Fruit fly (Drosophila melanogaster) whole organism, embryonic: ENCODE measurements around the gene Pdi.

Experiments
- Asciz ChIP-seq: fragments of 200-800 bp; sonication (Bioruptor generic); optimal IDR thresholded peaks from 2 replicates; lab custom pipeline; 2017; ENCODE audit warnings: missing biosample characterization, mild to moderate bottlenecking, missing genetic modification characterization, missing genetic modification reagents
- BEAF-32 ChIP-seq: fragments of 200-800 bp; sonication (Bioruptor generic); optimal IDR thresholded peaks from 3 replicates; lab custom pipeline; 2017; ENCODE audit warnings: missing biosample characterization, missing genetic modification characterization, mild to moderate bottlenecking, moderate library complexity, missing genetic modification reagents
- CG10267 ChIP-seq: fragments of 200-800 bp; sonication (Bioruptor generic); optimal IDR thresholded peaks from 2 replicates; lab custom pipeline; 2018; ENCODE audit warnings: missing biosample characterization, mild to moderate bottlenecking, missing genetic modification characterization, moderate library complexity
- CG10274 ChIP-seq: fragments of 200-800 bp; sonication (Bioruptor generic); optimal IDR thresholded peaks from 3 replicates; lab custom pipeline; 2017; ENCODE audit warnings: missing biosample characterization, mild to moderate bottlenecking, missing genetic modification characterization
- CG10959 ChIP-seq: fragments of 200-800 bp; sonication (Bioruptor generic); IDR thresholded peaks from 2 replicates; pipeline ENCODE4 v1.3.6; 2022; ENCODE audit warnings: missing biosample characterization, missing genetic modification characterization
- CG11085 ChIP-seq: fragments of 200-800 bp; sonication (Bioruptor generic); IDR thresholded peaks from 2 replicates; pipeline ENCODE4 v1.3.6; 2022; ENCODE audit warnings: missing biosample characterization, missing genetic modification characterization
- CG11560 ChIP-seq: fragments of 200-800 bp; sonication (Bioruptor generic); IDR thresholded peaks from 3 replicates; pipeline ENCODE4 v1.3.6; 2022; ENCODE audit warnings: missing biosample characterization, missing genetic modification characterization
- CG12155 ChIP-seq: fragments of 200-800 bp; sonication (Bioruptor generic); optimal IDR thresholded peaks from 3 replicates; lab custom pipeline; 2016; ENCODE audit warnings: missing biosample characterization, missing genetic modification characterization
- CG12299 ChIP-seq: fragments of 200-800 bp; sonication (Bioruptor generic); optimal IDR thresholded peaks from 2 replicates; lab custom pipeline; 2018; ENCODE audit warnings: missing biosample characterization, mild to moderate bottlenecking, missing genetic modification characterization
- CG1233 ChIP-seq: fragments of 200-800 bp; sonication (Bioruptor generic); optimal IDR thresholded peaks from 4 replicates; lab custom pipeline; 2018; ENCODE audit warnings: missing biosample characterization, mild to moderate bottlenecking, missing genetic modification characterization
- CG12659 ChIP-seq: fragments of 200-800 bp; sonication (Bioruptor generic); optimal IDR thresholded peaks from 3 replicates; lab custom pipeline; 2017; ENCODE audit warnings: mild to moderate bottlenecking, missing biosample characterization, missing genetic modification reagents, missing genetic modification characterization
- CG15011 ChIP-seq: fragments of 200-800 bp; sonication (Bioruptor generic); optimal IDR thresholded peaks from 3 replicates; lab custom pipeline; 2018; ENCODE audit warnings: missing biosample characterization, mild to moderate bottlenecking, missing genetic modification characterization
- CG1529 ChIP-seq: fragments of 200-800 bp; sonication (Bioruptor generic); optimal IDR thresholded peaks from 3 replicates; lab custom pipeline; 2018; ENCODE audit warnings: missing biosample characterization, missing genetic modification characterization
- CG15601 ChIP-seq: fragments of 200-800 bp; sonication (Bioruptor generic); optimal IDR thresholded peaks from 3 replicates; lab custom pipeline; 2019; ENCODE audit warnings: missing biosample characterization, mild to moderate bottlenecking, missing genetic modification characterization, moderate library complexity
- CG15696 ChIP-seq: fragments of 200-800 bp; sonication (Bioruptor generic); optimal IDR thresholded peaks from 2 replicates; lab custom pipeline; 2019; ENCODE audit warnings: missing biosample characterization, mild to moderate bottlenecking, missing genetic modification characterization, moderate library complexity
- CG17829 ChIP-seq: fragments of 200-800 bp; optimal IDR thresholded peaks from 2 replicates; lab custom pipeline; 2019; ENCODE audit warnings: missing biosample characterization, mild to moderate bottlenecking, missing genetic modification characterization, moderate library complexity
- CG2116 ChIP-seq: fragments of 200-800 bp; sonication (Bioruptor generic); optimal IDR thresholded peaks from 3 replicates; lab custom pipeline; 2018; ENCODE audit warnings: missing biosample characterization, mild to moderate bottlenecking, missing genetic modification characterization
- CG2875 ChIP-seq: fragments of 200-800 bp; sonication (Bioruptor generic); optimal IDR thresholded peaks from 2 replicates; lab custom pipeline; 2017; ENCODE audit warnings: missing biosample characterization, mild to moderate bottlenecking, missing genetic modification characterization, missing genetic modification reagents
- CG6654 ChIP-seq: fragments of 200-800 bp; sonication (Bioruptor generic); optimal IDR thresholded peaks from 2 replicates; lab custom pipeline; 2017; ENCODE audit warnings: missing biosample characterization, mild to moderate bottlenecking, missing genetic modification characterization
- CG8359 ChIP-seq: fragments of 200-800 bp; sonication (Bioruptor generic); optimal IDR thresholded peaks from 2 replicates; lab custom pipeline; 2017; ENCODE audit warnings: missing biosample characterization, mild to moderate bottlenecking, missing genetic modification characterization, borderline replicate concordance
- CG8388 ChIP-seq: fragments of 200-800 bp; sonication (Bioruptor generic); optimal IDR thresholded peaks from 2 replicates; lab custom pipeline; 2019; ENCODE audit warnings: missing biosample characterization, mild to moderate bottlenecking, missing genetic modification characterization, moderate library complexity
- CG8924 ChIP-seq: fragments of 200-800 bp; optimal IDR thresholded peaks from 3 replicates; lab custom pipeline; 2019; ENCODE audit warnings: missing biosample characterization, mild to moderate bottlenecking, missing genetic modification characterization, moderate library complexity
- CHES-1-like ChIP-seq: fragments of 200-800 bp; sonication (Bioruptor generic); optimal IDR thresholded peaks from 2 replicates; lab custom pipeline; 2016; ENCODE audit warnings: missing biosample characterization, missing genetic modification characterization
- CTCF ChIP-seq: fragments of 200-800 bp; sonication (Bioruptor generic); optimal IDR thresholded peaks from 2 replicates; lab custom pipeline; 2017; ENCODE audit warnings: missing biosample characterization, mild to moderate bottlenecking, missing genetic modification characterization, moderate library complexity
- CoRest ChIP-seq: fragments of 200-800 bp; sonication (Bioruptor generic); optimal IDR thresholded peaks from 3 replicates; lab custom pipeline; 2018; ENCODE audit warnings: missing biosample characterization, mild to moderate bottlenecking, missing genetic modification characterization, moderate library complexity
- D ChIP-seq, 2 experiments: fragments of 200-800 bp in 1 of 2; fragments of >200 bp in 1 of 2; sonication (Bioruptor generic) in 1 of 2; optimal IDR thresholded peaks; 2 replicates in 1 of 2; 3 replicates in 1 of 2; lab custom pipeline; 2017; ENCODE audit warnings: mild to moderate bottlenecking in 1 of 2, missing biosample characterization in 1 of 2, missing genetic modification characterization in 1 of 2, missing genetic modification reagents in 1 of 2
- E2f1 ChIP-seq: fragments of 200-800 bp; sonication (Bioruptor generic); IDR thresholded peaks from 2 replicates; pipeline ENCODE4 v1.3.6; 2022; ENCODE audit warnings: missing biosample characterization, missing genetic modification characterization
- Ets65A ChIP-seq: fragments of 200-800 bp; sonication (Bioruptor generic); peaks from one replicate; lab custom pipeline; 2016; ENCODE audit warnings: missing biosample characterization, missing genetic modification characterization
- HLH3B ChIP-seq: fragments of 200-800 bp; sonication (Bioruptor generic); IDR thresholded peaks from 2 replicates; pipeline ENCODE4 v1.3.6; 2022; ENCODE audit warnings: missing biosample characterization, missing genetic modification characterization
- Ptx1 ChIP-seq: fragments of 200-800 bp; sonication (Bioruptor generic); IDR thresholded peaks from 2 replicates; pipeline ENCODE4 v1.3.6; 2022; ENCODE audit warnings: missing biosample characterization, missing genetic modification characterization
- Scr ChIP-seq: fragments of 200-800 bp; sonication (Bioruptor generic); IDR thresholded peaks from 2 replicates; pipeline ENCODE4 v1.3.6; 2022; ENCODE audit warnings: missing biosample characterization, missing genetic modification characterization; ENCODE audit not compliant: partially characterized antibody
- Six4 ChIP-seq: fragments of 200-800 bp; sonication (Bioruptor generic); optimal IDR thresholded peaks from 2 replicates; lab custom pipeline; 2016; ENCODE audit warnings: missing biosample characterization, missing genetic modification characterization
- Sox102F ChIP-seq: fragments of 200-800 bp; sonication (Bioruptor generic); optimal IDR thresholded peaks from 2 replicates; lab custom pipeline; 2018; ENCODE audit warnings: missing biosample characterization, mild to moderate bottlenecking, missing genetic modification characterization, moderate library complexity
- TFAM ChIP-seq: fragments of 200-800 bp; sonication (Bioruptor generic); optimal IDR thresholded peaks from 2 replicates; lab custom pipeline; 2017; ENCODE audit warnings: missing biosample characterization, missing genetic modification characterization, inconsistent platforms
- bowl ChIP-seq: fragments of 200-800 bp; sonication (Bioruptor generic); IDR thresholded peaks from 2 replicates; pipeline ENCODE4 v1.3.6; 2022; ENCODE audit warnings: missing biosample characterization, missing genetic modification characterization
- cas ChIP-seq: fragments of 200-800 bp; sonication (Bioruptor generic); IDR thresholded peaks from 2 replicates; pipeline ENCODE4 v1.3.6; 2022; ENCODE audit warnings: missing biosample characterization, missing genetic modification characterization
- ci ChIP-seq: fragments of 200-800 bp; sonication (Bioruptor generic); IDR thresholded peaks from 3 replicates; pipeline ENCODE4 v1.3.6; 2022; ENCODE audit warnings: missing biosample characterization, missing genetic modification characterization
- cwo ChIP-seq: fragments of 200-800 bp; sonication (Bioruptor generic); optimal IDR thresholded peaks from 3 replicates; lab custom pipeline; 2017; ENCODE audit warnings: missing biosample characterization, missing genetic modification characterization, mild to moderate bottlenecking, moderate library complexity, missing genetic modification reagents
- gem ChIP-seq: fragments of 200-800 bp; sonication (Bioruptor generic); optimal IDR thresholded peaks from 2 replicates; lab custom pipeline; 2019; ENCODE audit warnings: missing biosample characterization, mild to moderate bottlenecking, missing genetic modification characterization, moderate library complexity
- hkb ChIP-seq, 2 experiments: fragments of 200-800 bp in 1 of 2; fragments of >200 bp in 1 of 2; sonication (Bioruptor generic) in 1 of 2; IDR thresholded peaks in 1 of 2; optimal IDR thresholded peaks in 1 of 2; 2 replicates each; pipeline versions ENCODE4 v1.3.6 to Lab custom; 2017 to 2022; ENCODE audit warnings: missing biosample characterization in 1 of 2, missing genetic modification characterization in 1 of 2
- hth ChIP-seq: fragments of >200 bp; optimal IDR thresholded peaks from 2 replicates; lab custom pipeline; 2017; ENCODE audit warnings: inconsistent platforms
- jigr1 ChIP-seq: fragments of 200-800 bp; sonication (Bioruptor generic); IDR thresholded peaks from 3 replicates; pipeline ENCODE4 v1.3.6; 2022; ENCODE audit warnings: missing biosample characterization, missing genetic modification characterization
- lilli ChIP-seq: fragments of 200-800 bp; sonication (Bioruptor generic); optimal IDR thresholded peaks from 3 replicates; lab custom pipeline; 2016; ENCODE audit warnings: missing biosample characterization, missing genetic modification characterization
- nom ChIP-seq: fragments of 200-800 bp; sonication (Bioruptor generic); optimal IDR thresholded peaks from 2 replicates; lab custom pipeline; 2017; ENCODE audit warnings: missing biosample characterization, missing genetic modification characterization, mild to moderate bottlenecking, moderate library complexity, missing genetic modification reagents
- run ChIP-seq: fragments of 200-800 bp; sonication (Bioruptor generic); optimal IDR thresholded peaks from 3 replicates; lab custom pipeline; 2018; ENCODE audit warnings: missing biosample characterization, mild to moderate bottlenecking, missing genetic modification characterization
- sisA ChIP-seq: fragments of 200-800 bp; sonication (Bioruptor generic); IDR thresholded peaks from 2 replicates; pipeline ENCODE4 v1.3.6; 2022; ENCODE audit warnings: missing biosample characterization, missing genetic modification characterization
- sr ChIP-seq: fragments of 200-800 bp; sonication (Bioruptor generic); IDR thresholded peaks from 3 replicates; pipeline ENCODE4 v1.3.6; 2022; ENCODE audit warnings: missing biosample characterization, missing genetic modification characterization
- unc-4 ChIP-seq: fragments of 200-800 bp; sonication (Bioruptor generic); IDR thresholded peaks from 2 replicates; pipeline ENCODE4 v1.3.6; 2022; ENCODE audit warnings: missing biosample characterization, missing genetic modification characterization; ENCODE audit not compliant: partially characterized antibody
- vvl ChIP-seq: fragments of 200-800 bp; sonication (Bioruptor generic); IDR thresholded peaks from 2 replicates; pipeline ENCODE4 v1.3.6; 2022; ENCODE audit warnings: missing biosample characterization, missing genetic modification characterization

Gene Pdi

dm6 chr3L:15107776-15108379, 34.8 kb downstream of the Pdi start (continued):
- TF ChIP-seq CG15011 (GFP tag; lab: Kevin White, UChicago) (no peak), Asciz (GFP tag; lab: Kevin White, UChicago) (peak; percentile 52), CG1233 (GFP tag; lab: Kevin White, UChicago) (peak; percentile 24), unc-4 (GFP tag; lab: Robert Waterston, UW) (no peak), CG10959 (0 out of 2 replicates have a peak, but pooled peaks have one; percentile 7), Ets65A (peak; percentile 75), CG8359 (GFP tag; lab: Kevin White, UChicago) (peak; percentile 3), jigr1 (GFP tag; lab: Robert Waterston, UW) (no peak), TFAM (GFP tag; lab: Kevin White, UChicago) (no peak), CG10267 (peak; percentile 58), bowl (GFP tag; lab: Robert Waterston, UW) (no peak), CG8388 (GFP tag; lab: Kevin White, UChicago) (peak; percentile 69), CG2116 (GFP tag; lab: Kevin White, UChicago) (no peak), CG2875 (GFP tag; lab: Kevin White, UChicago) (peak; percentile 50), lilli (GFP tag; lab: Kevin White, UChicago) (peak; percentile 7), CHES-1-like (GFP tag; lab: Kevin White, UChicago) (no peak), Ptx1 (GFP tag; lab: Robert Waterston, UW) (peak; percentile 45; the same call in 1 of the 2 replicates), CG10274 (no peak), CG12299 (tag; lab: Kevin White, UChicago) (no peak), CG12659 (GFP tag; lab: Kevin White, UChicago) (no peak), CoRest (tag; lab: Kevin White, UChicago) (peak; percentile 60), CG1529 (GFP tag; lab: Kevin White, UChicago) (peak; percentile 58), CG17829 (tag; lab: Kevin White, UChicago) (peak; percentile 76), ci (peak; percentile 36; the same call in 1 of the 3 replicates), D (optimal IDR thresholded peaks at IDR 0.05; lab: Kevin White, UChicago) (no peak), D (GFP tag; optimal IDR thresholded peaks at IDR 0.05; lab: Kevin White, UChicago) (peak; percentile 72), run (tag; lab: Kevin White, UChicago) (no peak), nom (peak; percentile 89), cwo (GFP tag; lab: Kevin White, UChicago) (no peak), vvl (GFP tag; lab: Robert Waterston, UW) (peak; percentile 74), Six4 (GFP tag; lab: Kevin White, UChicago) (peak; percentile 47), CG8924 (tag; lab: Kevin White, UChicago) (peak; percentile 58), CG15696 (tag; lab: Kevin White, UChicago) (peak; percentile 53), cas (GFP tag; lab: Robert Waterston, UW) (no peak), HLH3B (GFP tag; lab: Robert Waterston, UW) (peak; percentile 28; the same call in 1 of the 2 replicates), Sox102F (peak; percentile 63), CG15601 (tag; lab: Kevin White, UChicago) (peak; percentile 64), sisA (GFP tag; lab: Robert Waterston, UW) (peak; percentile 41; the same call in 1 of the 2 replicates), CG11560 (tag; lab: Robert Waterston, UW) (0 out of 3 replicates have a peak, but pooled peaks have one; percentile 10), Scr (GFP tag; lab: Robert Waterston, UW) (no peak), sr (no peak), hth (lab: Kevin White, UChicago) (no peak), hkb (optimal IDR thresholded peaks at IDR 0.05; lab: Kevin White, UChicago) (no peak), hkb (GFP tag; IDR thresholded peaks at IDR 0.05; lab: Robert Waterston, UW) (peak; percentile 14; the same call in 1 of the 2 replicates), BEAF-32 (GFP tag; lab: Kevin White, UChicago) (no peak), CG12155 (GFP tag; lab: Kevin White, UChicago) (peak; percentile 25), CG6654 (GFP tag; lab: Kevin White, UChicago) (peak; percentile 40), gem (peak; percentile 79), E2f1 (GFP tag; lab: Robert Waterston, UW) (no peak), CG11085 (no peak), CTCF (GFP tag; lab: Kevin White, UChicago) (peak; percentile 13)
